Fruit fly (Drosophila melanogaster) whole organism, embryonic: ENCODE measurements around the gene CG44838.

Experiments used
- Aef1 ChIP-seq: fragments of 200-800 bp; sonication (Bioruptor generic); IDR thresholded peaks from 3 replicates; pipeline ENCODE4 v1.3.6; 2022; ENCODE audit warnings: missing biosample characterization, missing genetic modification characterization
- CG1024 ChIP-seq: fragments of 200-800 bp; sonication (Bioruptor generic); IDR thresholded peaks from 2 replicates; pipeline ENCODE4 v1.3.6; 2022; ENCODE audit warnings: missing biosample characterization, missing genetic modification characterization
- CG10321 ChIP-seq: fragments of 200-800 bp; sonication (Bioruptor generic); IDR thresholded peaks from 2 replicates; pipeline ENCODE4 v1.3.6; 2022; ENCODE audit warnings: missing biosample characterization, missing genetic modification characterization
- CG10543 ChIP-seq: fragments of 200-800 bp; sonication (Bioruptor generic); optimal IDR thresholded peaks from 3 replicates; lab custom pipeline; 2017; ENCODE audit warnings: missing biosample characterization, mild to moderate bottlenecking, missing genetic modification characterization, moderate library complexity
- CG11093 ChIP-seq: fragments of 200-800 bp; sonication (Bioruptor generic); IDR thresholded peaks from 3 replicates; pipeline ENCODE4 v1.3.6; 2022; ENCODE audit warnings: missing biosample characterization, missing genetic modification characterization
- CG11695 ChIP-seq: fragments of 200-800 bp; sonication (Bioruptor generic); IDR thresholded peaks from 3 replicates; pipeline ENCODE4 v1.3.6; 2022; ENCODE audit warnings: missing biosample characterization, missing genetic modification characterization
- CG13894 ChIP-seq: fragments of 200-800 bp; sonication (Bioruptor generic); optimal IDR thresholded peaks from 3 replicates; lab custom pipeline; 2018; ENCODE audit warnings: missing biosample characterization, mild to moderate bottlenecking, missing genetic modification characterization, moderate library complexity
- CG14014 ChIP-seq: fragments of 200-800 bp; sonication (Bioruptor generic); IDR thresholded peaks from 2 replicates; pipeline ENCODE4 v1.3.6; 2022; ENCODE audit warnings: missing biosample characterization, missing genetic modification characterization
- CG14710 ChIP-seq: fragments of 200-800 bp; sonication (Bioruptor generic); optimal IDR thresholded peaks from 3 replicates; lab custom pipeline; 2019; ENCODE audit warnings: missing biosample characterization, mild to moderate bottlenecking, missing genetic modification characterization, moderate library complexity
- CG14965 ChIP-seq: fragments of 200-800 bp; sonication (Bioruptor generic); optimal IDR thresholded peaks from 2 replicates; lab custom pipeline; 2016; ENCODE audit warnings: missing biosample characterization, missing genetic modification characterization, borderline replicate concordance
- CG15514 ChIP-seq: fragments of 200-800 bp; sonication (Bioruptor generic); optimal IDR thresholded peaks from 3 replicates; lab custom pipeline; 2017; ENCODE audit warnings: missing biosample characterization, missing genetic modification characterization, mild to moderate bottlenecking, moderate library complexity, missing genetic modification reagents
- CG17359 ChIP-seq: fragments of 200-800 bp; sonication (Bioruptor generic); optimal IDR thresholded peaks from 3 replicates; lab custom pipeline; 2018; ENCODE audit warnings: missing biosample characterization, mild to moderate bottlenecking, missing genetic modification characterization, moderate library complexity
- CG17361 ChIP-seq: fragments of 200-800 bp; sonication (Bioruptor generic); IDR thresholded peaks from 3 replicates; pipeline ENCODE4 v1.3.6; 2022; ENCODE audit warnings: missing biosample characterization, missing genetic modification characterization
- CG2120 ChIP-seq: fragments of 200-800 bp; sonication (Bioruptor generic); optimal IDR thresholded peaks from 3 replicates; lab custom pipeline; 2016; ENCODE audit warnings: missing biosample characterization, missing genetic modification characterization
- CG2199 ChIP-seq: fragments of 200-800 bp; sonication (Bioruptor generic); IDR thresholded peaks from 3 replicates; pipeline ENCODE4 v1.3.6; 2022; ENCODE audit warnings: missing biosample characterization, missing genetic modification characterization
- CG3065 ChIP-seq: fragments of 200-800 bp; sonication (Bioruptor generic); optimal IDR thresholded peaks from 2 replicates; lab custom pipeline; 2016; ENCODE audit warnings: missing biosample characterization, missing genetic modification characterization
- CG33213 ChIP-seq: fragments of 200-800 bp; sonication (Bioruptor generic); optimal IDR thresholded peaks from 3 replicates; lab custom pipeline; 2016; ENCODE audit warnings: missing biosample characterization, missing genetic modification characterization
- CG34376 ChIP-seq: fragments of 200-800 bp; sonication (Bioruptor generic); optimal IDR thresholded peaks from 2 replicates; lab custom pipeline; 2018; ENCODE audit warnings: missing biosample characterization, mild to moderate bottlenecking, missing genetic modification characterization
- CG4404 ChIP-seq: fragments of 200-800 bp; sonication (Bioruptor generic); IDR thresholded peaks from 2 replicates; pipeline ENCODE4 v1.3.6; 2022; ENCODE audit warnings: missing biosample characterization, missing genetic modification characterization
- CG7271 ChIP-seq: fragments of 200-800 bp; sonication (Bioruptor generic); optimal IDR thresholded peaks from 2 replicates; lab custom pipeline; 2018; ENCODE audit warnings: missing biosample characterization, mild to moderate bottlenecking, missing genetic modification characterization, moderate library complexity
- CG7839 ChIP-seq: fragments of 200-800 bp; sonication (Bioruptor generic); optimal IDR thresholded peaks from 3 replicates; lab custom pipeline; 2018; ENCODE audit warnings: missing biosample characterization, mild to moderate bottlenecking, missing genetic modification characterization, moderate library complexity
- CG7963 ChIP-seq: fragments of 200-800 bp; sonication (Bioruptor generic); IDR thresholded peaks from 3 replicates; pipeline ENCODE4 v1.3.6; 2022; ENCODE audit warnings: missing biosample characterization, missing genetic modification characterization; ENCODE audit not compliant: partially characterized antibody
- CG8089 ChIP-seq: fragments of 200-800 bp; sonication (Bioruptor generic); optimal IDR thresholded peaks from 3 replicates; lab custom pipeline; 2016; ENCODE audit warnings: missing biosample characterization, missing genetic modification characterization
- CG8478 ChIP-seq: fragments of >200 bp; optimal IDR thresholded peaks from 2 replicates; lab custom pipeline; 2018
- CG9797 ChIP-seq: fragments of 200-800 bp; sonication (Bioruptor generic); optimal IDR thresholded peaks from 3 replicates; lab custom pipeline; 2018; ENCODE audit warnings: missing biosample characterization, mild to moderate bottlenecking, missing genetic modification characterization
- CG9876 ChIP-seq: fragments of 200-800 bp; sonication (Bioruptor generic); optimal IDR thresholded peaks from 2 replicates; lab custom pipeline; 2016; ENCODE audit warnings: missing biosample characterization, missing genetic modification characterization
- CoRest ChIP-seq: fragments of 200-800 bp; sonication (Bioruptor generic); optimal IDR thresholded peaks from 3 replicates; lab custom pipeline; 2018; ENCODE audit warnings: missing biosample characterization, mild to moderate bottlenecking, missing genetic modification characterization, moderate library complexity
- Dip2 ChIP-seq: fragments of 200-800 bp; sonication (Bioruptor generic); IDR thresholded peaks from 2 replicates; pipeline ENCODE4 v1.3.6; 2022; ENCODE audit warnings: missing biosample characterization, missing genetic modification characterization
- Drgx ChIP-seq: fragments of 200-800 bp; sonication (Bioruptor generic); IDR thresholded peaks from 2 replicates; pipeline ENCODE4 v1.3.6; 2022; ENCODE audit warnings: missing biosample characterization, missing genetic modification characterization
- Myb ChIP-seq: fragments of 200-800 bp; sonication (Bioruptor generic); optimal IDR thresholded peaks from 2 replicates; lab custom pipeline; 2016; ENCODE audit warnings: missing biosample characterization, missing genetic modification characterization
- NC2β ChIP-seq: fragments of 200-800 bp; sonication (Bioruptor generic); optimal IDR thresholded peaks from 2 replicates; lab custom pipeline; 2016; ENCODE audit warnings: missing biosample characterization, missing genetic modification characterization
- Side ChIP-seq: fragments of 200-800 bp; sonication (Bioruptor generic); optimal IDR thresholded peaks from 2 replicates; lab custom pipeline; 2016; ENCODE audit warnings: missing biosample characterization, missing genetic modification characterization
- Spps ChIP-seq: fragments of 200-800 bp; sonication (Bioruptor generic); optimal IDR thresholded peaks from 2 replicates; lab custom pipeline; 2018; ENCODE audit warnings: missing biosample characterization, mild to moderate bottlenecking, missing genetic modification characterization
- ac ChIP-seq: fragments of 200-800 bp; sonication (Bioruptor generic); optimal IDR thresholded peaks from 3 replicates; lab custom pipeline; 2017; ENCODE audit warnings: missing biosample characterization, mild to moderate bottlenecking, missing genetic modification characterization
- al ChIP-seq: fragments of 200-800 bp; sonication (Bioruptor generic); IDR thresholded peaks from 2 replicates; pipeline ENCODE4 v1.3.6; 2022; ENCODE audit warnings: missing biosample characterization, missing genetic modification characterization
- ato ChIP-seq: fragments of 200-800 bp; sonication (Bioruptor generic); IDR thresholded peaks from 2 replicates; pipeline ENCODE4 v1.3.6; 2022; ENCODE audit warnings: missing biosample characterization, missing genetic modification characterization; ENCODE audit not compliant: partially characterized antibody
- bcd ChIP-seq: fragments of 200-800 bp; sonication (Bioruptor generic); optimal IDR thresholded peaks from 2 replicates; lab custom pipeline; 2017; ENCODE audit warnings: missing biosample characterization, mild to moderate bottlenecking, missing genetic modification characterization
- chinmo ChIP-seq: fragments of 200-800 bp; sonication (Bioruptor generic); IDR thresholded peaks from 4 replicates; pipeline ENCODE4 v1.3.6; 2022; ENCODE audit warnings: missing biosample characterization, missing genetic modification characterization; ENCODE audit not compliant: partially characterized antibody
- dati ChIP-seq: fragments of 200-800 bp; sonication (Bioruptor generic); IDR thresholded peaks from 2 replicates; pipeline ENCODE4 v1.3.6; 2022; ENCODE audit warnings: missing biosample characterization, missing genetic modification characterization
- dmrt11E ChIP-seq: fragments of 200-800 bp; sonication (Bioruptor generic); optimal IDR thresholded peaks from 3 replicates; lab custom pipeline; 2018; ENCODE audit warnings: missing biosample characterization, mild to moderate bottlenecking, missing genetic modification characterization, moderate library complexity
- gt ChIP-seq: fragments of 200-800 bp; sonication (Bioruptor generic); IDR thresholded peaks from 2 replicates; pipeline ENCODE4 v1.3.6; 2022; ENCODE audit warnings: missing biosample characterization, missing genetic modification characterization
- kay ChIP-seq: fragments of 200-800 bp; sonication (Bioruptor generic); optimal IDR thresholded peaks from 2 replicates; lab custom pipeline; 2016; ENCODE audit warnings: missing biosample characterization, missing genetic modification characterization
- lmd ChIP-seq: fragments of 200-800 bp; sonication (Bioruptor generic); IDR thresholded peaks from 2 replicates; pipeline ENCODE4 v1.3.6; 2022; ENCODE audit warnings: missing biosample characterization, missing genetic modification characterization
- maf-S ChIP-seq: fragments of 200-800 bp; sonication (Bioruptor generic); optimal IDR thresholded peaks from 2 replicates; lab custom pipeline; 2016; ENCODE audit warnings: missing biosample characterization, missing genetic modification characterization
- nerfin-2 ChIP-seq: fragments of 200-800 bp; sonication (Bioruptor generic); IDR thresholded peaks from 2 replicates; pipeline ENCODE4 v1.3.6; 2022; ENCODE audit warnings: missing biosample characterization, missing genetic modification characterization; ENCODE audit not compliant: partially characterized antibody
- odd ChIP-seq: fragments of 200-800 bp; sonication (Bioruptor generic); optimal IDR thresholded peaks from 2 replicates; lab custom pipeline; 2017; ENCODE audit warnings: missing biosample characterization, mild to moderate bottlenecking, missing genetic modification characterization
- otp ChIP-seq: fragments of 200-800 bp; sonication (Bioruptor generic); IDR thresholded peaks from 3 replicates; pipeline ENCODE4, ENCODE4 v1.3.6; 2022; ENCODE audit warnings: missing biosample characterization, missing genetic modification characterization
- peb ChIP-seq: fragments of 200-800 bp; sonication (Bioruptor generic); IDR thresholded peaks from 2 replicates; pipeline ENCODE4 v1.3.6; 2022; ENCODE audit warnings: missing biosample characterization, missing genetic modification characterization
- psq ChIP-seq: fragments of 200-800 bp; sonication (Bioruptor generic); optimal IDR thresholded peaks from 2 replicates; lab custom pipeline; 2017; ENCODE audit warnings: missing biosample characterization, missing genetic modification characterization
- pum ChIP-seq: fragments of 200-800 bp; sonication (Bioruptor generic); optimal IDR thresholded peaks from 2 replicates; lab custom pipeline; 2016; ENCODE audit warnings: missing biosample characterization, missing genetic modification characterization
- sima ChIP-seq: fragments of 200-800 bp; sonication (Bioruptor generic); optimal IDR thresholded peaks from 2 replicates; lab custom pipeline; 2016; ENCODE audit warnings: missing biosample characterization, missing genetic modification characterization
- wor ChIP-seq: fragments of 200-800 bp; sonication (Bioruptor generic); IDR thresholded peaks from 2 replicates; pipeline ENCODE4 v1.3.6; 2022; ENCODE audit warnings: missing biosample characterization, missing genetic modification characterization

CG44838 gene

dm6 chr3L:9468261-9468890, 7.5 kb downstream of the CG44838 start (continued):
- peak; percentile 3 for TF ChIP-seq CG15514 (GFP tag; lab: Kevin White, UChicago)
- no peak for TF ChIP-seq Dip2 (GFP tag; lab: Robert Waterston, UW)
- TF ChIP-seq CG11695 (GFP tag; lab: Robert Waterston, UW) = no peak
- no peak for TF ChIP-seq CG10321 (GFP tag; lab: Robert Waterston, UW)
- no peak for TF ChIP-seq ac
- no peak for TF ChIP-seq Myb (GFP tag; lab: Kevin White, UChicago)
- peak; percentile 61 for TF ChIP-seq CoRest (tag; lab: Kevin White, UChicago)
- no peak for TF ChIP-seq CG34376 (GFP tag; lab: Kevin White, UChicago)
- TF ChIP-seq Spps (tag; lab: Kevin White, UChicago) = no peak
- TF ChIP-seq CG13894 (tag; lab: Kevin White, UChicago) = no peak
- TF ChIP-seq CG9797 (GFP tag; lab: Kevin White, UChicago) = no peak
- TF ChIP-seq Aef1 (GFP tag; lab: Robert Waterston, UW) = no peak
- 0 out of 2 replicates have a peak, but pooled peaks have one; percentile 26 for TF ChIP-seq lmd (GFP tag; lab: Robert Waterston, UW)
- no peak for TF ChIP-seq NC2β
- no peak for TF ChIP-seq CG14710 (tag; lab: Kevin White, UChicago)
- TF ChIP-seq CG17359 (tag; lab: Kevin White, UChicago) = peak; percentile 16
- TF ChIP-seq CG17361 (GFP tag; lab: Robert Waterston, UW) = peak; percentile 60
- TF ChIP-seq CG2120 (GFP tag; lab: Kevin White, UChicago) = peak; percentile 66
- no peak for TF ChIP-seq kay (GFP tag; lab: Kevin White, UChicago)
- TF ChIP-seq bcd (GFP tag; lab: Kevin White, UChicago) = peak; percentile 21
- no peak for TF ChIP-seq CG2199
- no peak for TF ChIP-seq CG10543 (GFP tag; lab: Kevin White, UChicago)
- TF ChIP-seq dati (GFP tag; lab: Robert Waterston, UW) = no peak
- no peak for TF ChIP-seq ato
- TF ChIP-seq Side (GFP tag; lab: Kevin White, UChicago) = no peak
- no peak for TF ChIP-seq dmrt11E (tag; lab: Kevin White, UChicago)
- TF ChIP-seq peb (GFP tag; lab: Robert Waterston, UW) = no peak
- TF ChIP-seq otp (GFP tag; lab: Robert Waterston, UW) = no peak
- no peak for TF ChIP-seq nerfin-2 (GFP tag; lab: Robert Waterston, UW)
- peak; percentile 62 for TF ChIP-seq CG7839
- no peak for TF ChIP-seq maf-S
- no peak for TF ChIP-seq CG33213 (GFP tag; lab: Kevin White, UChicago)
- no peak for TF ChIP-seq sima (GFP tag; lab: Kevin White, UChicago)
- no peak for TF ChIP-seq CG3065 (GFP tag; lab: Kevin White, UChicago)
- no peak for TF ChIP-seq CG7271 (tag; lab: Kevin White, UChicago)
- TF ChIP-seq CG8478 = no peak
- TF ChIP-seq CG7963 (GFP tag; lab: Robert Waterston, UW) = no peak
- no peak for TF ChIP-seq CG8089 (GFP tag; lab: Kevin White, UChicago)
- no peak for TF ChIP-seq CG14965
- TF ChIP-seq CG1024 = no peak
- peak; percentile 25 for TF ChIP-seq pum
- no peak for TF ChIP-seq psq (GFP tag; lab: Kevin White, UChicago)
- no peak for TF ChIP-seq CG4404
- no peak for TF ChIP-seq al (GFP tag; lab: Robert Waterston, UW)
- no peak for TF ChIP-seq CG11093
- no peak for TF ChIP-seq wor (GFP tag; lab: Robert Waterston, UW)
- no peak for TF ChIP-seq gt
- no peak for TF ChIP-seq Drgx (GFP tag; lab: Robert Waterston, UW)
- TF ChIP-seq CG14014 (GFP tag; lab: Robert Waterston, UW) = no peak
- TF ChIP-seq odd (GFP tag; lab: Kevin White, UChicago) = no peak
- TF ChIP-seq chinmo (GFP tag; lab: Robert Waterston, UW) = no peak
- no peak for TF ChIP-seq CG9876 (GFP tag; lab: Kevin White, UChicago)
